Worm (Caenorhabditis elegans): Measurements from ENCODE around the gene nhr-96.

DNA sequence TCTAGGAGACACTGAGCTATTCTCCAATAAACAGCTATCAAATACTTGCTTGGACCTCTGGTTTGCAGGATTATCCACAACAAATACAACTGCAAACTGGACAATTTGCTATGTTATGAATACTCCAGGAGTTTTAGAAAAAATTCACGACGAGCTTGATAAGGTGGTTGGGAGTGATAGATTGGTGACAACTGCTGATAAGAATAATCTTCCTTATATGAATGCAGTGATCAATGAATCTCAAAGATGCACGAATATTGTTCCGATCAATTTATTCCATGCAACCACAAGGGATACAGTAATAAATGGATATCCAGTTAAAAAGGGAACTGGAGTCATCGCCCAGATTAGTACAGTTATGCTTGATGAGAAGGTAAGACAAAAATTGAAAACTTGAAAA, 18.5 kb downstream of the nhr-96 start:
- TF ChIP-seq nhr-76 (tag; optimal IDR thresholded peaks at IDR 0.05): no peak
- TF ChIP-seq unc-62 (GFP tag; optimal IDR thresholded peaks at IDR 0.05): no peak
- no peak for TF ChIP-seq aly-2 (tag; optimal IDR thresholded peaks at IDR 0.05)
- no peak for TF ChIP-seq snpc-4 (tag; optimal IDR thresholded peaks at IDR 0.05)
- TF ChIP-seq pha-4 (tag; optimal IDR thresholded peaks at IDR 0.05): no peak

All from whole organism, L3 larva.